Worm (Caenorhabditis elegans) whole organism, midembryonic: ENCODE data around the gene dsb-2.

ENCODE experiments used
- T22C8.4 ChIP-seq: fragments of 200-800 bp; sonication (Bioruptor generic); IDR thresholded peaks from 2 replicates; pipeline ENCODE4 v1.3.6; 2022; ENCODE audit warnings: missing genetic modification characterization, missing compliant biosample characterization
- cog-1 ChIP-seq: sonication (generic microtip); optimal IDR thresholded peaks from 2 replicates; lab custom pipeline; 2016; ENCODE audit warnings: missing genetic modification characterization, missing compliant biosample characterization
- flt-1 ChIP-seq: fragments of 200-800 bp; sonication (Bioruptor generic); IDR thresholded peaks from 2 replicates; pipeline ENCODE4 v1.3.6; 2022; ENCODE audit warnings: missing genetic modification characterization, missing compliant biosample characterization
- klf-2 ChIP-seq: fragments of 200-800 bp; sonication (Bioruptor generic); conservative IDR thresholded peaks from 2 replicates; pipeline ENCODE4 v1.3.6; 2022; ENCODE audit warnings: missing genetic modification reagents, missing genetic modification characterization, missing compliant biosample characterization
- med-1 ChIP-seq: sonication (generic microtip); optimal IDR thresholded peaks from 2 replicates; lab custom pipeline; 2017; ENCODE audit warnings: missing genetic modification characterization, mild to moderate bottlenecking, missing compliant biosample characterization, antibody characterized with exemption, missing genetic modification reagents; ENCODE audit not compliant: insufficient read depth
- tab-1 ChIP-seq: fragments of 200-800 bp; sonication (Bioruptor generic); IDR thresholded peaks from 2 replicates; pipeline ENCODE4 v1.3.6; 2022; ENCODE audit warnings: missing genetic modification characterization, missing compliant biosample characterization
- ztf-23 ChIP-seq: fragments of 200-800 bp; sonication (Bioruptor generic); IDR thresholded peaks from 2 replicates; pipeline ENCODE4 v1.3.6; 2022; ENCODE audit warnings: missing genetic modification reagents, missing genetic modification characterization, missing compliant biosample characterization
- ztf-29 ChIP-seq: fragments of 200-800 bp; sonication (Bioruptor generic); IDR thresholded peaks from 2 replicates; pipeline ENCODE4 v1.3.6; 2022; ENCODE audit warnings: missing genetic modification reagents, missing genetic modification characterization, missing compliant biosample characterization

DNA sequence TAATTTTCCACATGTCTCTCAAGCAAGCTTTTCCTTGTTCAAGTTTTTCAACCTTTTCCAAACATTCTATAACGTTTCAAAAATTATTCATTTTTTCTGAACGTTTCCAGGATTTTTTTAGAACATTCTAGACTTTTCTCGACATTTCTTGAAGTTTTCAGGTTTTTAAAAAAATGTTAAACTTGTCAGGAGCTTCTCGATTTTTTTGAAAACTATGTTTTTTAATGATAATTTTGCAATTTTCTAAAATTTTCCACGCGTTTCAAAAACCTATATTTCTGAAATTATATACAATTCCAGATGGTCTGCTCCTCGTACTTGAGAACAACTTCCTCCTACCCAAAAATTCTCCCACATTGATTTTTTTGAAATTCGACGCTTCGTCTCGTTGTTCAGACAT, 44.4 kb downstream of the dsb-2 start, which contains the start of gene dmsr-6:
- TF ChIP-seq tab-1 (GFP tag; lab: Robert Waterston, UW) (no peak), klf-2 (GFP tag; lab: Robert Waterston, UW) (no peak), med-1 (GFP tag; lab: Kevin White, UChicago) (no peak), ztf-23 (no peak), flt-1 (GFP tag; lab: Robert Waterston, UW) (no peak), T22C8.4 (GFP tag; lab: Robert Waterston, UW) (no peak), cog-1 (tag; lab: Kevin White, UChicago) (no peak), ztf-29 (GFP tag; lab: Robert Waterston, UW) (no peak)
